Worm (Caenorhabditis elegans) whole organism, L2 larva: ENCODE measurements around the gene F56D5.9.

ENCODE experiments used
- Y55F3AM.14 ChIP-seq: fragments of 200-800 bp; sonication (Bioruptor generic); optimal IDR thresholded peaks from 2 replicates; lab custom pipeline; 2018; ENCODE audit warnings: mild to moderate bottlenecking, missing genetic modification characterization, missing compliant biosample characterization
- ama-1 ChIP-seq: fragments of 150-350 bp; optimal IDR thresholded peaks from 2 replicates; lab custom pipeline; 2018; ENCODE audit warnings: inconsistent platforms
- blmp-1 ChIP-seq: sonication (generic microtip); optimal IDR thresholded peaks from 2 replicates; lab custom pipeline; 2017; ENCODE audit warnings: missing genetic modification characterization, mild to moderate bottlenecking, missing compliant biosample characterization, antibody characterized with exemption, moderate library complexity; ENCODE audit not compliant: insufficient read depth
- ceh-82 ChIP-seq: fragments of 150-350 bp; optimal IDR thresholded peaks from 2 replicates; lab custom pipeline; 2014; ENCODE audit warnings: missing biosample characterization, missing genetic modification characterization
- dmd-4 ChIP-seq: sonication (generic microtip); optimal IDR thresholded peaks from 2 replicates; lab custom pipeline; 2017; ENCODE audit warnings: missing biosample characterization, missing genetic modification characterization
- fos-1 ChIP-seq: fragments of 150-350 bp; optimal IDR thresholded peaks from 2 replicates; lab custom pipeline; 2014; ENCODE audit warnings: missing biosample characterization, missing genetic modification characterization
- nhr-12 ChIP-seq: fragments of 150-350 bp; optimal IDR thresholded peaks from 2 replicates; lab custom pipeline; 2014; ENCODE audit warnings: missing biosample characterization, missing genetic modification characterization
- nhr-25 ChIP-seq: fragments of 150-350 bp; sonication (generic microtip); optimal IDR thresholded peaks from 3 replicates; lab custom pipeline; 2014; ENCODE audit warnings: missing biosample characterization, missing genetic modification characterization
- unc-62 ChIP-seq: fragments of 150-350 bp; optimal IDR thresholded peaks from 2 replicates; lab custom pipeline; 2014; ENCODE audit warnings: missing biosample characterization, missing genetic modification reagents, missing genetic modification characterization
- ztf-11 ChIP-seq: sonication (generic microtip); optimal IDR thresholded peaks from 2 replicates; lab custom pipeline; 2017; ENCODE audit warnings: missing biosample characterization, missing genetic modification characterization
- ztf-4 ChIP-seq: fragments of 150-350 bp; optimal IDR thresholded peaks from 2 replicates; lab custom pipeline; 2014; ENCODE audit warnings: missing biosample characterization, missing genetic modification characterization

DNA sequence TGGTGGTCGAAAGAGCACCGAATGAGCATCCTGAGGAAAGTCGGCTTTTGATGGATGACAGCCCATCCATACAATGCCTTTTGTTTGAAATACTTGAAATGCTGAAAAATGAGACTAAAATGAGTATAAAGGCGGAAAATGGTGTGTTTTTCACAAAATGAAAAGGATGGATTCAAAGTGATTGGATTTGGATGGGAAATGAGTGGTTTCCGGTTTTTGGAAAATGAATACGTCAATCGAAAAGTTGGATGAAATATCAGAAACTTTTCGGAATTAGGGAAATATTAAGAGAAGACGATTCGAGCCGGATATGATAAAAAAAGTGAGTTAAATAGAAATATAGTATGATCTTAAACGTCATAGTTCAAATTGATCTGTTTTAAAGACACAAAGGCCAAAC, 45.1 kb upstream of the F56D5.9 start, which contains the start of gene F38E11.6:
- TF ChIP-seq ama-1 (lab: Kevin White, UChicago) (no peak), ztf-4 (tag; lab: Kevin White, UChicago) (no peak), unc-62 (GFP tag; lab: Kevin White, UChicago) (no peak), nhr-12 (no peak), blmp-1 (tag; lab: Kevin White, UChicago) (no peak), fos-1 (no peak), ceh-82 (tag; lab: Kevin White, UChicago) (no peak), Y55F3AM.14 (GFP tag; lab: Kevin White, UChicago) (no peak), nhr-25 (tag; lab: Kevin White, UChicago) (no peak), dmd-4 (tag; lab: Kevin White, UChicago) (no peak), ztf-11 (tag; lab: Kevin White, UChicago) (no peak)
